Worm (Caenorhabditis elegans) whole organism, L2 larva: Measurements from ENCODE around the gene K08D8.1.

Experiments
- ceh-16 ChIP-seq: fragments of 150-350 bp; optimal IDR thresholded peaks from 2 replicates; lab custom pipeline; 2014; ENCODE audit warnings: missing biosample characterization, missing genetic modification characterization
- elt-1 ChIP-seq: fragments of 150-350 bp; optimal IDR thresholded peaks from 2 replicates; lab custom pipeline; 2014; ENCODE audit warnings: missing biosample characterization, missing genetic modification characterization
- elt-3 ChIP-seq: sonication (generic microtip); optimal IDR thresholded peaks from 2 replicates; lab custom pipeline; 2017; ENCODE audit warnings: missing biosample characterization, missing genetic modification characterization
- mab-5 ChIP-seq: fragments of 150-350 bp; optimal IDR thresholded peaks from 2 replicates; lab custom pipeline; 2014; ENCODE audit warnings: missing biosample characterization, missing genetic modification characterization
- nhr-12 ChIP-seq: fragments of 150-350 bp; optimal IDR thresholded peaks from 2 replicates; lab custom pipeline; 2014; ENCODE audit warnings: missing biosample characterization, missing genetic modification characterization
- nhr-23 ChIP-seq: fragments of 150-350 bp; optimal IDR thresholded peaks from 2 replicates; lab custom pipeline; 2014; ENCODE audit warnings: missing biosample characterization, missing genetic modification reagents, missing genetic modification characterization
- nhr-237 ChIP-seq: fragments of 150-350 bp; optimal IDR thresholded peaks from 2 replicates; lab custom pipeline; 2014; ENCODE audit warnings: missing biosample characterization, missing genetic modification characterization
- nhr-77 ChIP-seq: fragments of 150-350 bp; optimal IDR thresholded peaks from 2 replicates; lab custom pipeline; 2014; ENCODE audit warnings: missing biosample characterization, missing genetic modification characterization
- ztf-1 ChIP-seq: fragments of 200-800 bp; sonication (Bioruptor generic); conservative IDR thresholded peaks from 2 replicates; pipeline ENCODE4 v1.3.6; 2022; ENCODE audit warnings: missing genetic modification characterization, missing compliant biosample characterization

DNA sequence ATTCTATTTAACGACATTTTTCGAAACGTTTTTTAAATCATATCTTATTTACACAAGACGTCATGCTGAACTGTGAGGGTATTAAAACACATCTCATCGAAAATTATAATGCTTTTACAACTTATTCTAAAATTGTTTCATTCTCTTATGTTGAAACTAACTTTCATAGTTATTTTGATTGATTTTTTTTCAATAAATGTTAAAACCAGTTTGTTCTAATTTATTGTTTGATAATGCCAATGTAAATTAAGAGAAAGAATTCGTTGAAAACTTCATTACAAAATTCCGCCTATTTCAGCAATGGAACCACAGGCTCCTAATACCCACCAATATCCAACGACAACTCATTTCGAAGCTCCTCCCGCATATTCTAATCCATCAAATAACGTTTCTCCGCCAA, 2.7 kb downstream of the K08D8.1 start, which contains the start of gene K08D8.11:
- TF ChIP-seq nhr-77 (tag; lab: Kevin White, UChicago) = no peak
- no peak for TF ChIP-seq elt-3
- TF ChIP-seq ztf-1 (GFP tag; lab: Robert Waterston, UW) = no peak
- no peak for TF ChIP-seq ceh-16 (tag; lab: Kevin White, UChicago)
- TF ChIP-seq nhr-237 (tag; lab: Kevin White, UChicago) = no peak
- TF ChIP-seq nhr-23 (tag; lab: Kevin White, UChicago) = no peak
- no peak for TF ChIP-seq nhr-12 (tag; lab: Kevin White, UChicago)
- no peak for TF ChIP-seq mab-5
- TF ChIP-seq elt-1 = no peak
